Fruit fly (Drosophila melanogaster) S2 (cell line): Measurements from ENCODE around the gene Las.

Experiments used
- CG8478 ChIP-seq: fragments of >200 bp; optimal IDR thresholded peaks from 2 replicates; lab custom pipeline; 2018
- CTCF ChIP-seq, 2 experiments: fragments of >200 bp; optimal IDR thresholded peaks; 2 replicates each; lab custom pipeline; 2018

dm6 chr3L:20402665-20403492 lies 29.3 kb downstream of the Las start:
- TF ChIP-seq CTCF (optimal IDR thresholded peaks at IDR 0.05; lab: Kevin White, UChicago) (no peak), CG8478 (no peak)
